Worm (Caenorhabditis elegans) whole organism, L3 larva: ENCODE data around the gene Y38H6C.8.

Experiments used
- R02D3.7 ChIP-seq: fragments of 150-350 bp; optimal IDR thresholded peaks from 2 replicates; lab custom pipeline; 2014; ENCODE audit warnings: missing biosample characterization, missing genetic modification characterization
- ZK546.5 ChIP-seq: sonication (generic microtip); optimal IDR thresholded peaks from 2 replicates; lab custom pipeline; 2017; ENCODE audit warnings: missing biosample characterization, missing genetic modification characterization
- aly-2 ChIP-seq: fragments of 150-350 bp; optimal IDR thresholded peaks from 2 replicates; lab custom pipeline; 2014; ENCODE audit warnings: missing biosample characterization, missing genetic modification characterization
- ama-1 ChIP-seq: fragments of 150-350 bp; optimal IDR thresholded peaks from 2 replicates; lab custom pipeline; 2018
- ceh-16 ChIP-seq: sonication (generic microtip); optimal IDR thresholded peaks from 2 replicates; lab custom pipeline; 2017; ENCODE audit warnings: missing biosample characterization, missing genetic modification characterization
- ceh-28 ChIP-seq: fragments of 150-350 bp; optimal IDR thresholded peaks from 2 replicates; lab custom pipeline; 2014; ENCODE audit warnings: missing biosample characterization, missing genetic modification reagents, missing genetic modification characterization
- ceh-9 ChIP-seq: sonication (generic microtip); optimal IDR thresholded peaks from 2 replicates; lab custom pipeline; 2018; ENCODE audit warnings: missing biosample characterization, missing genetic modification characterization
- daf-12 ChIP-seq: fragments of 150-350 bp; optimal IDR thresholded peaks from 2 replicates; lab custom pipeline; 2014; ENCODE audit warnings: missing biosample characterization, missing genetic modification reagents, missing genetic modification characterization
- egl-27 ChIP-seq: sonication (generic microtip); optimal IDR thresholded peaks from 4 replicates; lab custom pipeline; 2017; ENCODE audit warnings: missing biosample characterization, missing genetic modification reagents, missing genetic modification characterization
- egl-5 ChIP-seq: fragments of 150-350 bp; optimal IDR thresholded peaks from 2 replicates; lab custom pipeline; 2017; ENCODE audit warnings: missing biosample characterization, missing genetic modification reagents, missing genetic modification characterization, inconsistent platforms
- elt-1 ChIP-seq: fragments of 150-350 bp; optimal IDR thresholded peaks from 2 replicates; lab custom pipeline; 2014; ENCODE audit warnings: missing biosample characterization, missing genetic modification characterization
- elt-2 ChIP-seq: sonication (generic microtip); optimal IDR thresholded peaks from 2 replicates; lab custom pipeline; 2016; ENCODE audit warnings: missing genetic modification reagents, mild to moderate bottlenecking, missing genetic modification characterization, missing compliant biosample characterization
- elt-3 ChIP-seq, 3 experiments: fragments of 150-350 bp in 1 of 3; sonication (generic microtip) in 2 of 3; optimal IDR thresholded peaks; 2 replicates in 2 of 3; 4 replicates in 1 of 3; lab custom pipeline; 2014 to 2017; ENCODE audit warnings: missing biosample characterization in 3 of 3, missing genetic modification characterization in 3 of 3
- eor-1 ChIP-seq, 2 experiments: fragments of 150-350 bp; optimal IDR thresholded peaks; 2 replicates each; lab custom pipeline; 2014 to 2018; ENCODE audit warnings: missing biosample characterization in 2 of 2, missing genetic modification characterization in 2 of 2
- fkh-2 ChIP-seq: fragments of 150-350 bp; optimal IDR thresholded peaks from 2 replicates; lab custom pipeline; 2014; ENCODE audit warnings: missing biosample characterization, missing genetic modification reagents, missing genetic modification characterization
- fos-1 ChIP-seq: fragments of 150-350 bp; optimal IDR thresholded peaks from 2 replicates; lab custom pipeline; 2014; ENCODE audit warnings: missing biosample characterization, missing genetic modification characterization
- hmg-11 ChIP-seq: sonication (generic microtip); optimal IDR thresholded peaks from 2 replicates; lab custom pipeline; 2016; ENCODE audit warnings: missing genetic modification characterization, missing compliant biosample characterization
- jun-1 ChIP-seq: fragments of 150-350 bp; optimal IDR thresholded peaks from 2 replicates; lab custom pipeline; 2014; ENCODE audit warnings: missing biosample characterization, missing genetic modification reagents, missing genetic modification characterization
- lin-15B ChIP-seq: fragments of 150-350 bp; optimal IDR thresholded peaks from 2 replicates; lab custom pipeline; 2014; ENCODE audit warnings: missing biosample characterization, missing genetic modification characterization
- lin-39 ChIP-seq: fragments of 150-350 bp; optimal IDR thresholded peaks from 2 replicates; lab custom pipeline; 2018; ENCODE audit warnings: missing biosample characterization, missing genetic modification reagents, missing genetic modification characterization
- nfya-1 ChIP-seq: sonication (generic microtip); optimal IDR thresholded peaks from 2 replicates; lab custom pipeline; 2017; ENCODE audit warnings: missing genetic modification characterization, mild to moderate bottlenecking, missing compliant biosample characterization, antibody characterized with exemption, moderate library complexity; ENCODE audit not compliant: insufficient read depth
- nhr-11 ChIP-seq: fragments of 150-350 bp; optimal IDR thresholded peaks from 2 replicates; lab custom pipeline; 2014; ENCODE audit warnings: missing biosample characterization, missing genetic modification characterization
- nhr-12 ChIP-seq: fragments of 150-350 bp; optimal IDR thresholded peaks from 2 replicates; lab custom pipeline; 2014; ENCODE audit warnings: missing biosample characterization, missing genetic modification characterization
- nhr-237 ChIP-seq: fragments of 150-350 bp; optimal IDR thresholded peaks from 2 replicates; lab custom pipeline; 2014; ENCODE audit warnings: missing biosample characterization, missing genetic modification characterization
- nhr-28 ChIP-seq: fragments of 150-350 bp; optimal IDR thresholded peaks from 2 replicates; lab custom pipeline; 2014; ENCODE audit warnings: missing biosample characterization, missing genetic modification characterization
- nhr-43 ChIP-seq: sonication (generic microtip); optimal IDR thresholded peaks from 2 replicates; lab custom pipeline; 2016; ENCODE audit warnings: mild to moderate bottlenecking, missing genetic modification characterization, missing compliant biosample characterization; ENCODE audit not compliant: poor library complexity, severe bottlenecking
- nhr-67 ChIP-seq: fragments of 150-350 bp; optimal IDR thresholded peaks from 2 replicates; lab custom pipeline; 2014; ENCODE audit warnings: missing biosample characterization, missing genetic modification characterization
- nhr-76 ChIP-seq: fragments of 150-350 bp; sonication (generic microtip); optimal IDR thresholded peaks from 5 replicates; lab custom pipeline; 2014; ENCODE audit warnings: missing biosample characterization, missing genetic modification characterization
- pqm-1 ChIP-seq: fragments of 150-350 bp; optimal IDR thresholded peaks from 2 replicates; lab custom pipeline; 2017; ENCODE audit warnings: missing biosample characterization, missing genetic modification characterization, inconsistent platforms
- skn-1 ChIP-seq: fragments of 150-350 bp; optimal IDR thresholded peaks from 2 replicates; lab custom pipeline; 2014; ENCODE audit warnings: missing biosample characterization, missing genetic modification characterization
- snpc-4 ChIP-seq: fragments of 150-350 bp; optimal IDR thresholded peaks from 2 replicates; lab custom pipeline; 2014; ENCODE audit warnings: missing biosample characterization, missing genetic modification characterization
- tbx-2 ChIP-seq: sonication (generic microtip); optimal IDR thresholded peaks from 2 replicates; lab custom pipeline; 2016; ENCODE audit warnings: mild to moderate bottlenecking, missing genetic modification characterization, missing compliant biosample characterization
- unc-39 ChIP-seq: sonication (generic microtip); optimal IDR thresholded peaks from 4 replicates; lab custom pipeline; 2017; ENCODE audit warnings: missing biosample characterization, missing genetic modification characterization
- unc-62 ChIP-seq: fragments of 150-350 bp; sonication (generic microtip); optimal IDR thresholded peaks from 4 replicates; lab custom pipeline; 2014; ENCODE audit warnings: missing biosample characterization, missing genetic modification reagents, missing genetic modification characterization
- zag-1 ChIP-seq: fragments of 150-350 bp; optimal IDR thresholded peaks from 2 replicates; lab custom pipeline; 2014; ENCODE audit warnings: missing biosample characterization, missing genetic modification characterization
- ztf-4 ChIP-seq: fragments of 150-350 bp; optimal IDR thresholded peaks from 2 replicates; lab custom pipeline; 2014; ENCODE audit warnings: missing biosample characterization, missing genetic modification characterization

Gene Y38H6C.8

ce11 chrV:20499642-20500041 lies 14.1 kb upstream of the Y38H6C.8 start:
- TF ChIP-seq elt-2 (tag; lab: Kevin White, UChicago) (peak; percentile 30), pqm-1 (tag; lab: Kevin White, UChicago) (peak; percentile 8), skn-1 (tag; lab: Kevin White, UChicago) (no peak)

DNA sequence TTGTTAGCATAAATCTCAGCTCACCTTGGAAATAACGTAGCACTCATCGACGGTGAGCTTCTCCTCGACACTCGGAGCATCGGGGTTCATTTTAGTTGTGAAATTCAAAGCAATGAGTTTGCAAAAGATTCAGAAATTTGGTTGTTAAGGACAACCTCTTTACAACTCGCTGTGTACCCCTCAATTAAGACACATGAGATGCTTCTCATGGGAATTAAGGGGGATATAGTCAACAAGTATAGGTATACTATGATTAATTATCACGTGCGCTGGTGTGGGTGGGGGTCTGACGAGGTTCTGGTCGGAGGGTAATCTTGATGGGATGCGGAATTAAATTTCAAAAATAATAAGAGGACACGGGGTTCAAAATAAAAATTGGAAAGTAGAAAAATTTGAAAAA lies 13.4 kb upstream of the Y38H6C.8 start, which contains the start of gene dct-14:
TSS of gene dct-14 (minus strand) at position 101 of the 400 bp plus-strand sequence.
- TF ChIP-seq unc-62 (GFP tag; lab: Kevin White, UChicago) (no peak), ztf-4 (tag; lab: Kevin White, UChicago) (no peak), nhr-28 (tag; lab: Kevin White, UChicago) (no peak), nhr-43 (tag; lab: Kevin White, UChicago) (no peak), tbx-2 (no peak), fos-1 (tag; lab: Kevin White, UChicago) (no peak), ama-1 (lab: Kevin White, UChicago) (no peak), elt-3 (tag; optimal IDR thresholded peaks at IDR 0.05; lab: Kevin White, UChicago) (no peak), ceh-9 (no peak), nhr-237 (no peak), lin-39 (tag; lab: Kevin White, UChicago) (no peak), snpc-4 (no peak), jun-1 (tag; lab: Kevin White, UChicago) (no peak), aly-2 (tag; lab: Kevin White, UChicago) (no peak), ceh-28 (tag; lab: Kevin White, UChicago) (no peak), ZK546.5 (tag; lab: Kevin White, UChicago) (no peak), R02D3.7 (tag; lab: Kevin White, UChicago) (no peak), unc-39 (no peak), daf-12 (tag; lab: Kevin White, UChicago) (no peak), nhr-67 (no peak)

DNA sequence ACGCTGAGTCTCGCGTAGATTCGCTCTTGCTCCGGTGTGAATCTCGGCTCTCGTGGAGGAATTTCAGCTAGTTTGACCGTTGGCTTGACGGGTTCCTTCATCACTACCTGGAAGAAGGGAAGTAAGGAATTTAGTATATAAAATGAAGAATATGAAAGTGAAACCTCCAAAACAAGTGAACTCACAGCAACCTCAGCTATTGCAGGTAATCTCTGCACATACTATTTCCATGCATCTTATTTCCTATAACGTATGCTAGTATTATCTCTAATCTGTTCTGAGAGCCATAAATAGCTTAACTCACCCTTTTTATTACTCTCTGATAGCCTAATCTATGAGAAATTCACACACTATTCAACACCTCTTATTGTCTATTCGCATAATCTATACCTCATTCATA lies 8.8 kb upstream of the Y38H6C.8 start, which contains the start of gene Y38H6C.4:
TSS of gene Y38H6C.4 (minus strand) at position 101 of the 400 bp plus-strand sequence.
- no peak for TF ChIP-seq ztf-4 (tag; lab: Kevin White, UChicago)
- no peak for TF ChIP-seq ceh-16
- TF ChIP-seq nhr-76 (tag; lab: Kevin White, UChicago) = no peak
- no peak for TF ChIP-seq R02D3.7 (tag; lab: Kevin White, UChicago)
- TF ChIP-seq nhr-67 = no peak
- no peak for TF ChIP-seq egl-5
- TF ChIP-seq lin-15B (tag; lab: Kevin White, UChicago) = no peak

DNA sequence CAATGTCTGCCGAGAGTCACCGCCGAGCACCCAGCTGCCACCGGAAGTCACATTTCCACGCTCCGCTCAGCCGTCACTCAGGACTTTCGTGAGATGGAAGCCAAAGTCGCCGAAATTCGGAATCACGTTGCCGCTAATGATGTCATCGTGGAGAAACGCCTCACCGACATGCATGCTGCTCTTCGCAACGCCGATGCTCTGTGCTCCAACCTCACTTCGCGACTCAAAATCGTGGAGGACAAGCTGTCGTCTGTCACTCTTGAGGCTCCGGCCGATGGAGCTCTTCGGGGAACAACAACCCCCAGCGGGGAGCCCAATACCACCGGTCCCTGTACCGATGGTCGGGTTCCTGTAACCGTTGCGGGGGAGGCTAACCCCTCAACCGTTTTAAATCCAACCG lies 7.2 kb upstream of the Y38H6C.8 start:
- TF ChIP-seq lin-15B (tag; lab: Kevin White, UChicago) = no peak
- no peak for TF ChIP-seq nhr-11 (tag; lab: Kevin White, UChicago)
- TF ChIP-seq nfya-1 = no peak
- TF ChIP-seq snpc-4 = no peak

DNA sequence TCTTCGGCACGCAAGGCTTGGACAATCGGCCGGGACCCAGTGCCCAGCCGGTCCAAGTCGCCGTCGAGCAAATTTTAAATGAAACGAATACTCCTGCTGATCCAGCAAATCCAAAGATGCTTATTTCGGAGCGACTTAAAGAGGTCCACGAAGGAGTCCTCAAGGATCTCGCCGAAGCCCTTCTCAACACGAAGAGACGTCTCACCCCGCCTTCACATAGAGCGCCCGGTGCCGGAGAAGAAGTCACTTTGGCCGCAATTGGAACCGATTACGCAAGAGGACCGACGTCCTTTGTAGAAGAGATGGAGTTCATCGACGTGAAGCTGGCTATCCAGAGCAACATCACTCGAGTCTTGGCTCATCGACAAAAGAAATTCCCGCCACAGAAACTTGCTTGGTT lies 4.3 kb upstream of the Y38H6C.8 start:
- TF ChIP-seq egl-5 (no peak), tbx-2 (no peak), unc-39 (no peak), ZK546.5 (tag; lab: Kevin White, UChicago) (no peak), zag-1 (tag; lab: Kevin White, UChicago) (no peak), nhr-76 (tag; lab: Kevin White, UChicago) (no peak), snpc-4 (no peak), egl-27 (tag; lab: Kevin White, UChicago) (no peak), hmg-11 (no peak), nhr-43 (tag; lab: Kevin White, UChicago) (no peak), eor-1 (tag; optimal IDR thresholded peaks at IDR 0.05; lab: Kevin White, UChicago) (no peak), lin-15B (tag; lab: Kevin White, UChicago) (no peak), nhr-12 (tag; lab: Kevin White, UChicago) (no peak), ztf-4 (tag; lab: Kevin White, UChicago) (no peak), nhr-67 (no peak), fos-1 (tag; lab: Kevin White, UChicago) (no peak), elt-2 (tag; lab: Kevin White, UChicago) (no peak), fkh-2 (tag; lab: Kevin White, UChicago) (no peak), elt-1 (no peak)
- TF ChIP-seq, all 47 proteins: peak for 0
